In the genomic region with DNA sequence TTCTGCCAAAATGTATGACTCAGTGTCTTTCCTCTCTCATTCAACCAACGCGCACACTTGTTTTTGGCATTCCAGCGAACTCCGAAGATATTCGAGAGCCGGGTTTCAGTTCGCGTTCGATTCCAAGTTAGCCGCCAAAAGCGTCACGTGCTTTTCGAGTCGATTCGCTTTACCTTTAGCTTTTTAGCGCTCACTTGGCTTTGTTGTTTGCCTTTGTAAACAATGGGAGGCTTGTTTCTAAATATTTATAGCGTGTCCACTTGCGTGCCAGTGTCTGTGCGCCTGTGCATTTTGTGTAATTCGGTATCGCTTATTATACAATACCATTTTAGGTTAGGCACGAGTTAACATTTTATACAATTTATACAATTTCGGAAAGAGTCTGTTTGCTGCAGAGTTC, we compare ENCODE assay signal across 1 fruit fly cellular context.
TF ChIP-seq lines count a peak whose summit lies in the region.

No protein-coding gene starts in this region.

TF ChIP-seq in whole organism, embryonic, 481 proteins besides CTCF, POLR2A, EP300 and RAD21 (continued from another document and continues in another):
- TF ChIP-seq CG3163 (GFP tag; optimal IDR thresholded peaks at IDR 0.05; lab: Kevin White, UChicago) (no peak), maf-S (GFP tag; optimal IDR thresholded peaks at IDR 0.05; lab: Kevin White, UChicago) (no peak), CG12659 (GFP tag; optimal IDR thresholded peaks at IDR 0.05; lab: Kevin White, UChicago) (peak; percentile 43), CG7987 (GFP tag; optimal IDR thresholded peaks at IDR 0.05; lab: Kevin White, UChicago) (peak; percentile 57), dm (GFP tag; optimal IDR thresholded peaks at IDR 0.05; lab: Kevin White, UChicago) (no peak), CG1792 (GFP tag; optimal IDR thresholded peaks at IDR 0.05; lab: Kevin White, UChicago) (no peak), pros (GFP tag; optimal IDR thresholded peaks at IDR 0.05; lab: Kevin White, UChicago) (no peak), slbo (GFP tag; IDR thresholded peaks at IDR 0.05; lab: Robert Waterston, UW) (no peak), Dfd (GFP tag; optimal IDR thresholded peaks at IDR 0.05; lab: Kevin White, UChicago) (no peak), CG7357 (GFP tag; IDR thresholded peaks at IDR 0.05; lab: Robert Waterston, UW) (no peak), ATbp (GFP tag; optimal IDR thresholded peaks at IDR 0.05; lab: Kevin White, UChicago) (peak; percentile 82), Hand (GFP tag; optimal IDR thresholded peaks at IDR 0.05; lab: Kevin White, UChicago) (no peak), dmrt11E (tag; optimal IDR thresholded peaks at IDR 0.05; lab: Kevin White, UChicago) (no peak), CG13624 (GFP tag; optimal IDR thresholded peaks at IDR 0.05; lab: Kevin White, UChicago) (no peak), CG8388 (GFP tag; optimal IDR thresholded peaks at IDR 0.05; lab: Kevin White, UChicago) (no peak), CG8478 (optimal IDR thresholded peaks at IDR 0.05; lab: Kevin White, UChicago) (no peak), Rx (GFP tag; IDR thresholded peaks at IDR 0.05; lab: Robert Waterston, UW) (no peak), kah (GFP tag; optimal IDR thresholded peaks at IDR 0.05; lab: Kevin White, UChicago) (no peak), Ptx1 (GFP tag; IDR thresholded peaks at IDR 0.05; lab: Robert Waterston, UW) (no peak), chn (GFP tag; optimal IDR thresholded peaks at IDR 0.05; lab: Kevin White, UChicago) (no peak), Dek (tag; optimal IDR thresholded peaks at IDR 0.05; lab: Kevin White, UChicago) (peak; percentile 5), gro (GFP tag; optimal IDR thresholded peaks at IDR 0.05; lab: Kevin White, UChicago) (peak; percentile 5), CG10147 (GFP tag; optimal IDR thresholded peaks at IDR 0.05; lab: Kevin White, UChicago) (peak; percentile 30), lab (GFP tag; optimal IDR thresholded peaks at IDR 0.05; lab: Kevin White, UChicago) (peak; percentile 78), NfI (GFP tag; optimal IDR thresholded peaks at IDR 0.05; lab: Kevin White, UChicago) (no peak), CG30431 (GFP tag; optimal IDR thresholded peaks at IDR 0.05; lab: Kevin White, UChicago) (no peak), CG4617 (GFP tag; optimal IDR thresholded peaks at IDR 0.05; lab: Kevin White, UChicago; ENCODE audit: borderline replicate concordance) (no peak), CG12942 (GFP tag; optimal IDR thresholded peaks at IDR 0.05; lab: Kevin White, UChicago) (peak; percentile 19), Nf-YB (GFP tag; optimal IDR thresholded peaks at IDR 0.05; lab: Kevin White, UChicago) (no peak), CG13775 (GFP tag; optimal IDR thresholded peaks at IDR 0.05; lab: Kevin White, UChicago) (no peak), wor (GFP tag; IDR thresholded peaks at IDR 0.05; lab: Robert Waterston, UW) (no peak), crc (GFP tag; optimal IDR thresholded peaks at IDR 0.05; lab: Kevin White, UChicago) (no peak), jumu (GFP tag; optimal IDR thresholded peaks at IDR 0.05; lab: Kevin White, UChicago) (no peak), Gug (GFP tag; IDR thresholded peaks at IDR 0.05; lab: Robert Waterston, UW) (no peak), run (tag; optimal IDR thresholded peaks at IDR 0.05; lab: Kevin White, UChicago) (peak; percentile 14), CG10654 (GFP tag; optimal IDR thresholded peaks at IDR 0.05; lab: Kevin White, UChicago) (no peak), Dip3 (GFP tag; optimal IDR thresholded peaks at IDR 0.05; lab: Kevin White, UChicago) (no peak), CG15696 (tag; optimal IDR thresholded peaks at IDR 0.05; lab: Kevin White, UChicago) (no peak), CG31224 (GFP tag; IDR thresholded peaks at IDR 0.05; lab: Robert Waterston, UW) (peak; percentile 70), fd3F (GFP tag; optimal IDR thresholded peaks at IDR 0.05; lab: Kevin White, UChicago) (peak; percentile 53), Blimp-1 (GFP tag; optimal IDR thresholded peaks at IDR 0.05; lab: Kevin White, UChicago) (peak; percentile 39), CG30020 (tag; optimal IDR thresholded peaks at IDR 0.05; lab: Kevin White, UChicago) (no peak), CG15269 (tag; optimal IDR thresholded peaks at IDR 0.05; lab: Kevin White, UChicago) (peak; percentile 61), CG5180 (GFP tag; optimal IDR thresholded peaks at IDR 0.05; lab: Kevin White, UChicago) (peak; percentile 64), fd64A (GFP tag; optimal IDR thresholded peaks at IDR 0.05; lab: Kevin White, UChicago) (peak; percentile 35), z (GFP tag; IDR thresholded peaks at IDR 0.05; lab: Robert Waterston, UW) (no peak), CG3726 (GFP tag; IDR thresholded peaks at IDR 0.05; lab: Robert Waterston, UW) (no peak), pho (GFP tag; optimal IDR thresholded peaks at IDR 0.05; lab: Kevin White, UChicago) (no peak), Ssrp (tag; optimal IDR thresholded peaks at IDR 0.05; lab: Kevin White, UChicago) (no peak), ham (GFP tag; IDR thresholded peaks at IDR 0.05; lab: Robert Waterston, UW) (no peak), az2 (GFP tag; optimal IDR thresholded peaks at IDR 0.05; lab: Kevin White, UChicago) (no peak), klu (GFP tag; IDR thresholded peaks at IDR 0.05; lab: Robert Waterston, UW) (no peak), CkIIα-i1 (GFP tag; IDR thresholded peaks at IDR 0.05; lab: Robert Waterston, UW) (no peak), bbx (GFP tag; IDR thresholded peaks at IDR 0.05; lab: Robert Waterston, UW; ENCODE audit: partially characterized antibody) (no peak), hb (GFP tag; IDR thresholded peaks at IDR 0.05; lab: Robert Waterston, UW; ENCODE audit: partially characterized antibody) (no peak), Asciz (GFP tag; optimal IDR thresholded peaks at IDR 0.05; lab: Kevin White, UChicago) (peak; percentile 71), tgo (GFP tag; IDR thresholded peaks at IDR 0.05; lab: Robert Waterston, UW) (no peak), tll (GFP tag; optimal IDR thresholded peaks at IDR 0.05; lab: Kevin White, UChicago) (no peak), CG9437 (GFP tag; optimal IDR thresholded peaks at IDR 0.05; lab: Kevin White, UChicago) (no peak), luna (GFP tag; optimal IDR thresholded peaks at IDR 0.05; lab: Kevin White, UChicago) (no peak), p53 (GFP tag; optimal IDR thresholded peaks at IDR 0.05; lab: Kevin White, UChicago) (no peak), MTF-1 (GFP tag; optimal IDR thresholded peaks at IDR 0.05; lab: Kevin White, UChicago; ENCODE audit: borderline replicate concordance) (peak; percentile 42), crp (GFP tag; optimal IDR thresholded peaks at IDR 0.05; lab: Kevin White, UChicago) (no peak), CG42726 (GFP tag; IDR thresholded peaks at IDR 0.05; lab: Robert Waterston, UW; ENCODE audit: partially characterized antibody) (no peak), ase (GFP tag; IDR thresholded peaks at IDR 0.05; lab: Robert Waterston, UW) (0 out of 3 replicates have a peak, but pooled peaks have one; percentile 27), CG11696 (GFP tag; IDR thresholded peaks at IDR 0.05; lab: Robert Waterston, UW) (no peak), Bgb (GFP tag; IDR thresholded peaks at IDR 0.05; lab: Robert Waterston, UW; ENCODE audit: partially characterized antibody) (no peak), Adf1 (GFP tag; IDR thresholded peaks at IDR 0.05; lab: Robert Waterston, UW) (no peak), CG6791 (GFP tag; IDR thresholded peaks at IDR 0.05; lab: Robert Waterston, UW; ENCODE audit: partially characterized antibody) (no peak), CG17361 (GFP tag; IDR thresholded peaks at IDR 0.05; lab: Robert Waterston, UW) (no peak), CG14710 (tag; optimal IDR thresholded peaks at IDR 0.05; lab: Kevin White, UChicago) (no peak), vfl (GFP tag; optimal IDR thresholded peaks at IDR 0.05; lab: Kevin White, UChicago) (no peak), HmgZ (tag; optimal IDR thresholded peaks at IDR 0.05; lab: Kevin White, UChicago) (peak; percentile 37), bcd (GFP tag; optimal IDR thresholded peaks at IDR 0.05; lab: Kevin White, UChicago) (no peak), CG31365 (tag; optimal IDR thresholded peaks at IDR 0.05; lab: Kevin White, UChicago) (peak; percentile 49), CG4854 (GFP tag; optimal IDR thresholded peaks at IDR 0.05; lab: Kevin White, UChicago) (no peak), abd-A (tag; optimal IDR thresholded peaks at IDR 0.05; lab: Kevin White, UChicago) (no peak), gce (GFP tag; IDR thresholded peaks at IDR 0.05; lab: Robert Waterston, UW) (no peak; the same call in 2 of the 3 replicates), CG11093 (GFP tag; IDR thresholded peaks at IDR 0.05; lab: Robert Waterston, UW) (no peak), chm (GFP tag; IDR thresholded peaks at IDR 0.05; lab: Robert Waterston, UW) (0 out of 2 replicates have a peak, but pooled peaks have one; percentile 27), Nf-YC (tag; optimal IDR thresholded peaks at IDR 0.05; lab: Kevin White, UChicago) (no peak), CG11247 (GFP tag; IDR thresholded peaks at IDR 0.05; lab: Robert Waterston, UW) (no peak), CG7786 (GFP tag; optimal IDR thresholded peaks at IDR 0.05; lab: Kevin White, UChicago) (no peak), CG17359 (tag; optimal IDR thresholded peaks at IDR 0.05; lab: Kevin White, UChicago) (peak; percentile 47), Dref (GFP tag; IDR thresholded peaks at IDR 0.05; lab: Robert Waterston, UW) (no peak), bowl (GFP tag; IDR thresholded peaks at IDR 0.05; lab: Robert Waterston, UW) (no peak), pnt (GFP tag; optimal IDR thresholded peaks at IDR 0.05; lab: Kevin White, UChicago) (no peak), Atf-2 (GFP tag; optimal IDR thresholded peaks at IDR 0.05; lab: Kevin White, UChicago) (no peak), kay (GFP tag; optimal IDR thresholded peaks at IDR 0.05; lab: Kevin White, UChicago) (peak; percentile 15), CG15514 (GFP tag; optimal IDR thresholded peaks at IDR 0.05; lab: Kevin White, UChicago) (peak; percentile 44), NC2β (GFP tag; optimal IDR thresholded peaks at IDR 0.05; lab: Kevin White, UChicago) (no peak), CG5245 (GFP tag; optimal IDR thresholded peaks at IDR 0.05; lab: Kevin White, UChicago) (no peak), CG9215 (GFP tag; IDR thresholded peaks at IDR 0.05; lab: Robert Waterston, UW) (no peak), nmo (GFP tag; optimal IDR thresholded peaks at IDR 0.05; lab: Kevin White, UChicago) (no peak), Dbx (GFP tag; IDR thresholded peaks at IDR 0.05; lab: Robert Waterston, UW) (no peak), CG1647 (GFP tag; optimal IDR thresholded peaks at IDR 0.05; lab: Kevin White, UChicago) (no peak), zen (tag; optimal IDR thresholded peaks at IDR 0.05; lab: Kevin White, UChicago) (no peak), gsb-n (tag; optimal IDR thresholded peaks at IDR 0.05; lab: Kevin White, UChicago) (no peak), CG3847 (GFP tag; IDR thresholded peaks at IDR 0.05; lab: Robert Waterston, UW) (no peak), Deaf1 (tag; optimal IDR thresholded peaks at IDR 0.05; lab: Kevin White, UChicago) (no peak), ind (GFP tag; optimal IDR thresholded peaks at IDR 0.05; lab: Kevin White, UChicago) (no peak), E2f1 (GFP tag; IDR thresholded peaks at IDR 0.05; lab: Robert Waterston, UW) (no peak), sisA (GFP tag; IDR thresholded peaks at IDR 0.05; lab: Robert Waterston, UW) (no peak), ap (GFP tag; IDR thresholded peaks at IDR 0.05; lab: Robert Waterston, UW) (no peak), vvl (GFP tag; IDR thresholded peaks at IDR 0.05; lab: Robert Waterston, UW) (peak; percentile 62), tap (tag; optimal IDR thresholded peaks at IDR 0.05; lab: Kevin White, UChicago) (peak; percentile 4), CG18476 (GFP tag; optimal IDR thresholded peaks at IDR 0.05; lab: Kevin White, UChicago) (no peak), ab (GFP tag; optimal IDR thresholded peaks at IDR 0.05; lab: Kevin White, UChicago) (no peak), CG31388 (GFP tag; optimal IDR thresholded peaks at IDR 0.05; lab: Kevin White, UChicago) (no peak), Chrac-16 (GFP tag; optimal IDR thresholded peaks at IDR 0.05; lab: Kevin White, UChicago) (no peak), Poxn (GFP tag; IDR thresholded peaks at IDR 0.05; lab: Robert Waterston, UW) (no peak), ara (GFP tag; IDR thresholded peaks at IDR 0.05; lab: Robert Waterston, UW) (no peak), D19B (GFP tag; optimal IDR thresholded peaks at IDR 0.05; lab: Kevin White, UChicago) (peak; percentile 19), h (optimal IDR thresholded peaks at IDR 0.05; lab: Kevin White, UChicago) (no peak), ranshi (GFP tag; IDR thresholded peaks at IDR 0.05; lab: Robert Waterston, UW) (no peak), CG14014 (GFP tag; IDR thresholded peaks at IDR 0.05; lab: Robert Waterston, UW) (peak; percentile 19; the same call in 1 of the 2 replicates), eyg (GFP tag; optimal IDR thresholded peaks at IDR 0.05; lab: Kevin White, UChicago) (no peak), CG8359 (GFP tag; optimal IDR thresholded peaks at IDR 0.05; lab: Kevin White, UChicago; ENCODE audit: borderline replicate concordance) (no peak), en (GFP tag; optimal IDR thresholded peaks at IDR 0.05; lab: Kevin White, UChicago) (no peak), slp2 (GFP tag; optimal IDR thresholded peaks at IDR 0.05; lab: Kevin White, UChicago) (no peak), Hmr (GFP tag; optimal IDR thresholded peaks at IDR 0.05; lab: Kevin White, UChicago) (peak; percentile 61), dmrt99B (tag; optimal IDR thresholded peaks at IDR 0.05; lab: Kevin White, UChicago) (peak; percentile 3), cad (GFP tag; optimal IDR thresholded peaks at IDR 0.05; lab: Kevin White, UChicago) (no peak), CG1024 (GFP tag; IDR thresholded peaks at IDR 0.05; lab: Robert Waterston, UW) (no peak), Sry-β (GFP tag; optimal IDR thresholded peaks at IDR 0.05; lab: Kevin White, UChicago) (no peak), Awh (GFP tag; IDR thresholded peaks at IDR 0.05; lab: Robert Waterston, UW) (no peak; the same call in 1 of the 2 replicates), CG15601 (tag; optimal IDR thresholded peaks at IDR 0.05; lab: Kevin White, UChicago) (peak; percentile 10), CG12104 (GFP tag; optimal IDR thresholded peaks at IDR 0.05; lab: Kevin White, UChicago) (no peak), onecut (GFP tag; IDR thresholded peaks at IDR 0.05; lab: Robert Waterston, UW) (no peak), B-H2 (GFP tag; optimal IDR thresholded peaks at IDR 0.05; lab: Kevin White, UChicago) (peak; percentile 42), croc (GFP tag; conservative IDR thresholded peaks at IDR 0.05; lab: Robert Waterston, UW) (no peak), CG4730 (GFP tag; IDR thresholded peaks at IDR 0.05; lab: Robert Waterston, UW) (no peak), Pdp1 (GFP tag; optimal IDR thresholded peaks at IDR 0.05; lab: Kevin White, UChicago) (peak in 1 of 2 experiments; percentile 80)
